Worm (Caenorhabditis elegans): ENCODE data around the gene csq-1.

The csq-1 gene

DNA sequence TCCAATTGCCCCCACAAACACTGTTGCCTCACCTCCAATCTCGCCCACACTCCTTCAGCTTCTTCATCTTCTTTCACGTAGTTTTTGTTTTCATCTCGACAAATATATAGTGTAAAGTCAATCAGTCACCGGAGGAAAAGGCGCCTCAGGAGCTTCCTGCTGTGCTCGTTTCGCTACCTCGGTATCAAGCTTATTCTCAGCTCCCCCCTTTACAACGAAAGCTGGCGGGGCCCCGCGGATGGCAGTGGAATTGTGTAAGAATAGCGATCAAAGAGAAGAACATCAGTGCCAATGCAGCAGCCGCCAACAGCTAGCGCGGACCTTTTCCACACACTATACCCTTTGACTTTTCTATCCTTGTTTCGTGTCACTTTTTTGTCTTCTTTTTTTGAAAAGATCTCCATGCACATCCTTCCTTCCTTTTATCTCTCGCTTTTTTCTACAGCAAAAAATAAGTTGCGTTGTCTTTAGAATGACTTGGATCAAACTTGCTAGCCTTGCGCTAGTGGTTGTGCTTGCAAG is at the start of gene csq-1:
csq-1 (plus strand) TSS at position 472 of the 522 bp plus-strand sequence.
- TF ChIP-seq bed-1 (GFP tag; IDR thresholded peaks at IDR 0.05) (no peak), C06A6.2 (GFP tag; conservative IDR thresholded peaks at IDR 0.05) (no peak), zfh-2 (GFP tag; conservative IDR thresholded peaks at IDR 0.05) (peak; percentile 42; the same call in 1 of the 2 replicates), sea-2 (GFP tag; IDR thresholded peaks at IDR 0.05) (no peak)

DNA sequence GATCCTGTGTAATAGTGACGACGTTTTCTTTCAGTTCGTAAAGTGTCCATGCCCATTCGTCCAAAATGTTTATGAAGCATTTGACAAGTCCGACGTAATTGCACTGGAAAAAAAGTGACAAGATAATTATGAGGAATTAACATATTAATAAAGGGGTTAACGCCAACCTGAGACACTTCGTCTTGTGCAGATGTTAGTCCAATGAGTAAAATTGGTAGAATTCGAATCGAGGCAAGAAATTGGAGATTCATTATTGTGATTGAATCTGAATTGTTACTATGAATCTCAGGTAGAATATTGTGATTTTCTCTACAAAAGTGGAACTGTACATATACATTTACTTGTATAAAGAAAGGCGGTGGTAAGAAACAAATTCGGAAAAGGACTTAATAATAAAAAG is 48.5 kb upstream of the csq-1 start, which contains the start of gene F54E4.3:
F54E4.3 (minus strand) TSS at position 265 of the 400 bp plus-strand sequence.
- TF ChIP-seq mxl-1 (tag; optimal IDR thresholded peaks at IDR 0.05): no peak
- TF ChIP-seq ceh-79 (tag; optimal IDR thresholded peaks at IDR 0.05): no peak
- TF ChIP-seq zim-3 (tag; optimal IDR thresholded peaks at IDR 0.05): no peak
- no peak for TF ChIP-seq let-607 (tag; optimal IDR thresholded peaks at IDR 0.05)
- TF ChIP-seq xnd-1 (tag; optimal IDR thresholded peaks at IDR 0.05): no peak
- no peak for TF ChIP-seq nhr-80 (tag; optimal IDR thresholded peaks at IDR 0.05)
- no peak for TF ChIP-seq Y53F4B.3 (GFP tag; IDR thresholded peaks at IDR 0.05)
- TF ChIP-seq T07F8.4 (tag; optimal IDR thresholded peaks at IDR 0.05): no peak

DNA sequence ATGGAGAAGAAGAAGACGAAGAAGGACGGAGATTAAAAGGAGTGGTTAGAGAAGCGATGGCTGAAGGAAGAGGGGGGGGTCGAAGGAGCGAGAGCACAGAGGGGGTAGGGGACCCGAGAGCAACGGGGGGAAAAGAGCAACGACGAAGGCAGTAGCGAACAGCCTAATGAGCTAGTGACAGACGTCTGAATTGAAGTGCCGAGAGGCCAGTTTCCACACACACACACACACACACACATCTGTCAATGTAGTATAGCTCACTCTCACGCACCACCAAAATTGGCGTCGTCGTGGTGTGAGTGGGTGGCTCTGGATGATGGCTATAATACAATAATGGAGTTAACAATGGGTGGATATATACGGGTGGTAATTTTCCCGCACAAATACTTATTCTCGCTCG is 48.0 kb upstream of the csq-1 start:
- TF ChIP-seq ceh-27 (GFP tag; optimal IDR thresholded peaks at IDR 0.05): peak; percentile 20
- TF ChIP-seq nfyb-1 (GFP tag; IDR thresholded peaks at IDR 0.05): 0 out of 2 replicates have a peak, but pooled peaks have one; percentile 67
- peak in 1 of 3 experiments; percentile 30 for TF ChIP-seq lin-35 (GFP tag; optimal IDR thresholded peaks at IDR 0.05)
- no peak for TF ChIP-seq egl-18 (GFP tag; IDR thresholded peaks at IDR 0.05)
- peak; percentile 55 for TF ChIP-seq K12H6.12 (tag; optimal IDR thresholded peaks at IDR 0.05)
- TF ChIP-seq sptf-2 (GFP tag; optimal IDR thresholded peaks at IDR 0.05): no peak
- 0 out of 2 replicates have a peak, but pooled peaks have one; percentile 41 for TF ChIP-seq aptf-3 (GFP tag; IDR thresholded peaks at IDR 0.05)
- TF ChIP-seq attf-3 (GFP tag; conservative IDR thresholded peaks at IDR 0.05): no peak
- peak; percentile 94 for TF ChIP-seq zfh-2 (GFP tag; conservative IDR thresholded peaks at IDR 0.05)
- TF ChIP-seq nhr-120 (GFP tag; IDR thresholded peaks at IDR 0.05): no peak
- TF ChIP-seq Y56A3A.18 (GFP tag; IDR thresholded peaks at IDR 0.05): 0 out of 2 replicates have a peak, but pooled peaks have one; percentile 16

DNA sequence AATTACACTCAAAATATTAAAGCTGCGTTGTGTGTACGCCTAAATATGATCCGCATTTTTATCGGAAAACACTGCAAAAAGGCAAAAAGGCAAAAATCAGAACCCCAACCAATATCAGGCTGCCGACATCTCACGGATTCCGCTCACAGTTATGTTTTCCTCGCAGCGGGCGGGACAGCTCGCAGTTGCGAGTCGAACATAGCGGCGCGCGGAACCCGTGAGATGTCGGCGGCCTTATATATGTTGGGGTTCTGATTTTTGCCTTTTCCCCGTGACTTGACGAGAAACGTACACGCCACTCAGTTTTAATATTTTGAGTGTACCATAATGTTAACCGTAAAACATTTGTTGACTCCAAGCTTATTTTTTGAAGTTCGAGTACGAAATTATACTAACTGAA is 47.2 kb upstream of the csq-1 start:
- TF ChIP-seq snpc-4 (GFP tag; optimal IDR thresholded peaks at IDR 0.05) (peak; percentile 25), snpc-4 (tag; optimal IDR thresholded peaks at IDR 0.05) (peak; percentile 48 to 89 (median 70)), zfh-2 (GFP tag; conservative IDR thresholded peaks at IDR 0.05) (0 out of 2 replicates have a peak, but pooled peaks have one; percentile 13), nhr-179 (tag; optimal IDR thresholded peaks at IDR 0.05) (no peak)

DNA sequence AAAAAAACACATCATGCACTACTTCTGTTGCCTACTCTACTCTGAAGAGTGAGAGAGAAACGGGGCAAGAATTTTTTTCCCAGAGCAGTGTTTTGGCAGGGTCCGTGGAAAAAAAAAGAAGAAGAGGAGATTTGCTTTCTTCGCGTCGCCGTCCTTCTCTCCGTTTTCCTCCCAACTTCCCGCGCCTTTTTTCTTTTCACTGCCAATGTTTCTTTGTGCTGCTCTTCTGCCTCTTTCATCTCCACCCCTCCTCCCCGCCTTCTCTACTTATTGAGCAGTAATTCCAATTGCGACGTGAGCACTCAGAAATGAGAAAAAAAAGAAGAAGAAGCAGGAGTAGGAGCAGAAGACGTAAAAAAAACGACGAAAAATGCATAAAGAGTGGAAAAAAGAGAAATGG is 44.7 kb upstream of the csq-1 start:
- TF ChIP-seq B0019.2 (GFP tag; conservative IDR thresholded peaks at IDR 0.05) (no peak), attf-3 (GFP tag; conservative IDR thresholded peaks at IDR 0.05) (no peak), K11D2.4 (GFP tag; IDR thresholded peaks at IDR 0.05) (0 out of 2 replicates have a peak, but pooled peaks have one; percentile 14), lin-40 (tag; optimal IDR thresholded peaks at IDR 0.05) (no peak), F10E7.11 (tag; optimal IDR thresholded peaks at IDR 0.05) (no peak), hmg-20 (GFP tag; IDR thresholded peaks at IDR 0.05) (no peak), ztf-3 (GFP tag; optimal IDR thresholded peaks at IDR 0.05) (no peak), ztf-28 (GFP tag; IDR thresholded peaks at IDR 0.05) (no peak), egl-44 (GFP tag; IDR thresholded peaks at IDR 0.05) (no peak), ztf-26 (tag; optimal IDR thresholded peaks at IDR 0.05) (no peak), zim-3 (tag; optimal IDR thresholded peaks at IDR 0.05) (no peak), nfya-2 (GFP tag; IDR thresholded peaks at IDR 0.05) (no peak), lin-35 (GFP tag; optimal IDR thresholded peaks at IDR 0.05) (no peak), Y79H2A.3 (GFP tag; conservative IDR thresholded peaks at IDR 0.05) (no peak), zfh-2 (GFP tag; conservative IDR thresholded peaks at IDR 0.05) (peak; percentile 89), ZK185.1 (tag; optimal IDR thresholded peaks at IDR 0.05; ENCODE audit: poor library complexity, severe bottlenecking) (no peak), sptf-2 (GFP tag; optimal IDR thresholded peaks at IDR 0.05) (no peak), ets-4 (GFP tag; optimal IDR thresholded peaks at IDR 0.05) (no peak), D2030.7 (GFP tag; IDR thresholded peaks at IDR 0.05) (no peak), F39B2.1 (GFP tag; IDR thresholded peaks at IDR 0.05) (no peak), snpc-1.1 (tag; optimal IDR thresholded peaks at IDR 0.05; ENCODE audit: insufficient read depth) (no peak)

Data from whole organism, young adult.